Worm (Caenorhabditis elegans) whole organism, L2 larva: ENCODE measurements around the gene fip-3.

ENCODE experiments used
- C34F6.9 ChIP-seq: fragments of 150-350 bp; optimal IDR thresholded peaks from 2 replicates; lab custom pipeline; 2014; ENCODE audit warnings: missing biosample characterization, missing genetic modification characterization
- R02D3.7 ChIP-seq: fragments of 150-350 bp; optimal IDR thresholded peaks from 2 replicates; lab custom pipeline; 2014; ENCODE audit warnings: missing biosample characterization, missing genetic modification characterization
- alr-1 ChIP-seq: fragments of 150-350 bp; optimal IDR thresholded peaks from 2 replicates; lab custom pipeline; 2014; ENCODE audit warnings: missing biosample characterization, missing genetic modification characterization
- aly-2 ChIP-seq: fragments of 150-350 bp; optimal IDR thresholded peaks from 2 replicates; lab custom pipeline; 2014; ENCODE audit warnings: missing biosample characterization, missing genetic modification characterization
- ama-1 ChIP-seq: fragments of 150-350 bp; optimal IDR thresholded peaks from 2 replicates; lab custom pipeline; 2018; ENCODE audit warnings: inconsistent platforms
- blmp-1 ChIP-seq: sonication (generic microtip); optimal IDR thresholded peaks from 2 replicates; lab custom pipeline; 2017; ENCODE audit warnings: missing genetic modification characterization, mild to moderate bottlenecking, missing compliant biosample characterization, antibody characterized with exemption, moderate library complexity; ENCODE audit not compliant: insufficient read depth
- ceh-16 ChIP-seq: fragments of 150-350 bp; optimal IDR thresholded peaks from 2 replicates; lab custom pipeline; 2014; ENCODE audit warnings: missing biosample characterization, missing genetic modification characterization
- egl-27 ChIP-seq: sonication (generic microtip); optimal IDR thresholded peaks from 3 replicates; lab custom pipeline; 2017; ENCODE audit warnings: missing biosample characterization, missing genetic modification reagents, missing genetic modification characterization
- elt-1 ChIP-seq: fragments of 150-350 bp; optimal IDR thresholded peaks from 2 replicates; lab custom pipeline; 2014; ENCODE audit warnings: missing biosample characterization, missing genetic modification characterization
- elt-3 ChIP-seq: sonication (generic microtip); optimal IDR thresholded peaks from 2 replicates; lab custom pipeline; 2017; ENCODE audit warnings: missing biosample characterization, missing genetic modification characterization
- fos-1 ChIP-seq: fragments of 150-350 bp; optimal IDR thresholded peaks from 2 replicates; lab custom pipeline; 2014; ENCODE audit warnings: missing biosample characterization, missing genetic modification characterization
- lin-39 ChIP-seq: fragments of 150-350 bp; optimal IDR thresholded peaks from 2 replicates; lab custom pipeline; 2014; ENCODE audit warnings: missing biosample characterization, missing genetic modification reagents, missing genetic modification characterization
- lsy-2 ChIP-seq, 2 experiments: fragments of 150-350 bp in 1 of 2; sonication (generic microtip) in 1 of 2; optimal IDR thresholded peaks; 2 replicates each; lab custom pipeline; 2014 to 2017; ENCODE audit warnings: missing biosample characterization in 2 of 2, missing genetic modification characterization in 2 of 2
- mab-5 ChIP-seq: fragments of 150-350 bp; optimal IDR thresholded peaks from 2 replicates; lab custom pipeline; 2014; ENCODE audit warnings: missing biosample characterization, missing genetic modification characterization
- mdl-1 ChIP-seq, 2 experiments: fragments of 150-350 bp in 1 of 2; sonication (generic microtip) in 1 of 2; optimal IDR thresholded peaks; 2 replicates each; lab custom pipeline; 2017; ENCODE audit warnings: missing biosample characterization in 2 of 2, missing genetic modification characterization in 2 of 2
- nhr-10 ChIP-seq: sonication (generic microtip); optimal IDR thresholded peaks from 2 replicates; lab custom pipeline; 2017; ENCODE audit warnings: missing biosample characterization, missing genetic modification characterization
- nhr-11 ChIP-seq: fragments of 150-350 bp; optimal IDR thresholded peaks from 2 replicates; lab custom pipeline; 2014; ENCODE audit warnings: missing biosample characterization, missing genetic modification characterization
- nhr-12 ChIP-seq: fragments of 150-350 bp; optimal IDR thresholded peaks from 2 replicates; lab custom pipeline; 2014; ENCODE audit warnings: missing biosample characterization, missing genetic modification characterization
- nhr-21 ChIP-seq: fragments of 150-350 bp; optimal IDR thresholded peaks from 2 replicates; lab custom pipeline; 2014; ENCODE audit warnings: missing biosample characterization, missing genetic modification characterization
- nhr-237 ChIP-seq: fragments of 150-350 bp; optimal IDR thresholded peaks from 2 replicates; lab custom pipeline; 2014; ENCODE audit warnings: missing biosample characterization, missing genetic modification characterization
- nhr-25 ChIP-seq: fragments of 150-350 bp; sonication (generic microtip); optimal IDR thresholded peaks from 3 replicates; lab custom pipeline; 2014; ENCODE audit warnings: missing biosample characterization, missing genetic modification characterization
- nhr-6 ChIP-seq: fragments of 150-350 bp; optimal IDR thresholded peaks from 2 replicates; lab custom pipeline; 2014; ENCODE audit warnings: missing biosample characterization, missing genetic modification characterization
- nhr-77 ChIP-seq: fragments of 150-350 bp; optimal IDR thresholded peaks from 2 replicates; lab custom pipeline; 2014; ENCODE audit warnings: missing biosample characterization, missing genetic modification characterization
- sma-3 ChIP-seq: sonication (generic microtip); optimal IDR thresholded peaks from 2 replicates; lab custom pipeline; 2016; ENCODE audit warnings: missing genetic modification reagents, missing genetic modification characterization, missing compliant biosample characterization
- sma-9 ChIP-seq, 2 experiments: fragments of 150-350 bp in 1 of 2; sonication (generic microtip) in 1 of 2; optimal IDR thresholded peaks; 2 replicates each; lab custom pipeline; 2014 to 2016; ENCODE audit warnings: missing genetic modification characterization in 2 of 2, mild to moderate bottlenecking in 1 of 2, missing biosample characterization in 1 of 2, missing compliant biosample characterization in 1 of 2, missing genetic modification reagents in 1 of 2, moderate library complexity in 1 of 2
- snpc-4 ChIP-seq: fragments of 150-350 bp; optimal IDR thresholded peaks from 2 replicates; lab custom pipeline; 2014; ENCODE audit warnings: missing biosample characterization, missing genetic modification characterization
- unc-55 ChIP-seq: fragments of 150-350 bp; sonication (generic microtip); optimal IDR thresholded peaks from 3 replicates; lab custom pipeline; 2014; ENCODE audit warnings: missing biosample characterization, missing genetic modification reagents, missing genetic modification characterization
- zag-1 ChIP-seq: fragments of 150-350 bp; optimal IDR thresholded peaks from 2 replicates; lab custom pipeline; 2014; ENCODE audit warnings: missing biosample characterization, missing genetic modification characterization
- ztf-1 ChIP-seq: fragments of 200-800 bp; sonication (Bioruptor generic); conservative IDR thresholded peaks from 2 replicates; pipeline ENCODE4 v1.3.6; 2022; ENCODE audit warnings: missing genetic modification characterization, missing compliant biosample characterization
- ztf-4 ChIP-seq: fragments of 150-350 bp; optimal IDR thresholded peaks from 2 replicates; lab custom pipeline; 2014; ENCODE audit warnings: missing biosample characterization, missing genetic modification characterization

Gene fip-3

ce11 chrIII:8578381-8578780 is 10.9 kb downstream of the fip-3 start:
- no peak for TF ChIP-seq R02D3.7 (tag; lab: Kevin White, UChicago)
- no peak for TF ChIP-seq ztf-1
- no peak for TF ChIP-seq ama-1 (lab: Kevin White, UChicago)
- TF ChIP-seq blmp-1 (tag; lab: Kevin White, UChicago), result no peak

ce11 chrIII:8577534-8577933 is 11.8 kb downstream of the fip-3 start:
- peak; percentile 7 for TF ChIP-seq sma-9 (GFP tag; optimal IDR thresholded peaks at IDR 0.05; lab: Kevin White, UChicago)
- no peak for TF ChIP-seq sma-9 (tag; optimal IDR thresholded peaks at IDR 0.05; lab: Kevin White, UChicago)
- no peak for TF ChIP-seq lin-39 (tag; lab: Kevin White, UChicago)
- TF ChIP-seq nhr-6 (tag; lab: Kevin White, UChicago), result peak; percentile 2
- peak; percentile 22 for TF ChIP-seq egl-27 (tag; lab: Kevin White, UChicago)
- peak; percentile 74 for TF ChIP-seq nhr-25 (tag; lab: Kevin White, UChicago)
- peak; percentile 71 for TF ChIP-seq ceh-16 (tag; lab: Kevin White, UChicago)
- no peak for TF ChIP-seq nhr-11
- TF ChIP-seq, all 48 proteins: peak for 5

- TF ChIP-seq alr-1 (no peak), nhr-12 (tag; lab: Kevin White, UChicago) (no peak), snpc-4 (tag; lab: Kevin White, UChicago) (peak; percentile 84), ztf-4 (tag; lab: Kevin White, UChicago) (no peak), egl-27 (tag; lab: Kevin White, UChicago) (peak; percentile 34), unc-55 (no peak), ceh-16 (tag; lab: Kevin White, UChicago) (peak; percentile 32), sma-3 (no peak), nhr-25 (tag; lab: Kevin White, UChicago) (peak; percentile 47), aly-2 (no peak), sma-9 (GFP tag; optimal IDR thresholded peaks at IDR 0.05; lab: Kevin White, UChicago) (no peak), sma-9 (tag; optimal IDR thresholded peaks at IDR 0.05; lab: Kevin White, UChicago) (no peak)
Measured at ce11 chrIII:8575359-8576101, 13.8 kb downstream of the fip-3 start.

- TF ChIP-seq C34F6.9 (tag; lab: Kevin White, UChicago) (no peak), nhr-77 (tag; lab: Kevin White, UChicago) (no peak), nhr-21 (tag; lab: Kevin White, UChicago) (peak; percentile 34), nhr-237 (tag; lab: Kevin White, UChicago) (no peak), egl-27 (tag; lab: Kevin White, UChicago) (peak; percentile 15)
Measured at ce11 chrIII:8574299-8574698, 15.0 kb downstream of the fip-3 start.

ce11 chrIII:8573869-8574268 is 15.4 kb downstream of the fip-3 start:
- TF ChIP-seq elt-1 (tag; lab: Kevin White, UChicago), result peak; percentile 35
- peak; percentile 68 for TF ChIP-seq blmp-1 (tag; lab: Kevin White, UChicago)
- no peak for TF ChIP-seq C34F6.9 (tag; lab: Kevin White, UChicago)
- TF ChIP-seq sma-9 (GFP tag; optimal IDR thresholded peaks at IDR 0.05; lab: Kevin White, UChicago), result no peak
- TF ChIP-seq sma-9 (tag; optimal IDR thresholded peaks at IDR 0.05; lab: Kevin White, UChicago), result no peak
- TF ChIP-seq mdl-1 (tag; optimal IDR thresholded peaks at IDR 0.05; lab: Kevin White, UChicago), result no peak

ce11 chrIII:8573301-8573700 is 16.0 kb downstream of the fip-3 start:
- TF ChIP-seq sma-9 (GFP tag; optimal IDR thresholded peaks at IDR 0.05; lab: Kevin White, UChicago), result no peak
- no peak for TF ChIP-seq sma-9 (tag; optimal IDR thresholded peaks at IDR 0.05; lab: Kevin White, UChicago)
- TF ChIP-seq ceh-16 (tag; lab: Kevin White, UChicago), result no peak
- no peak for TF ChIP-seq blmp-1 (tag; lab: Kevin White, UChicago)
- no peak for TF ChIP-seq fos-1
- no peak for TF ChIP-seq nhr-10 (tag; lab: Kevin White, UChicago)
- TF ChIP-seq nhr-6 (tag; lab: Kevin White, UChicago), result no peak
- no peak for TF ChIP-seq snpc-4 (tag; lab: Kevin White, UChicago)
- no peak for TF ChIP-seq elt-3
- TF ChIP-seq lsy-2 (tag; optimal IDR thresholded peaks at IDR 0.05; lab: Kevin White, UChicago), result no peak
- TF ChIP-seq zag-1 (tag; lab: Kevin White, UChicago), result no peak
- no peak for TF ChIP-seq mab-5 (tag; lab: Kevin White, UChicago)
